Worm (Caenorhabditis elegans): ENCODE measurements around the gene Y94H6A.10.

DNA sequence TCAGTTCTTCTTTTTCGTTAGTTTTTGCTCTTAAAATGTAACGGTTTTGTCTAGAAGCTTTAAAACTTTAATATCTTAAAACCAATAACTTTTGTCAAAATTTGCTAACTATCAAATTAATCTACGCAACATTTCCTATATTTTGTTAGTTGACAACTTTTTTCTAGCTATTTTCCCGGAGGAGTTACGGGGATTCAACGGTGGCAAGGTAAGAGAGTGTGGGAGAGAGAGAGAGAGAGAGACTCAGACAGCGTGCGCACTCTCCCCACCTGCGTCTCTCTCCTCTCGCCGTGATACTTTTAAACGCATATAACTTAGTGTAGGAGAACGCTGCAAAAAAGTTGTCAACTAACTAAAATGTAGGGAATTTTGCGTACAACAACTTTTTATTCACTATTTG lies 43.1 kb upstream of the Y94H6A.10 start:
- TF ChIP-seq F22D6.2 (tag; optimal IDR thresholded peaks at IDR 0.05), result no peak
- no peak for TF ChIP-seq madf-8 (GFP tag; conservative IDR thresholded peaks at IDR 0.05)
- no peak for TF ChIP-seq pha-4 (tag; optimal IDR thresholded peaks at IDR 0.05)
- no peak for TF ChIP-seq T26A5.8 (tag; optimal IDR thresholded peaks at IDR 0.05)
- TF ChIP-seq aptf-2 (GFP tag; conservative IDR thresholded peaks at IDR 0.05), result no peak
- no peak for TF ChIP-seq K11D2.4 (GFP tag; IDR thresholded peaks at IDR 0.05)
- no peak for TF ChIP-seq lin-26 (GFP tag; IDR thresholded peaks at IDR 0.05)
- no peak for TF ChIP-seq dox-1 (GFP tag; IDR thresholded peaks at IDR 0.05)
- TF ChIP-seq F49E8.2 (tag; optimal IDR thresholded peaks at IDR 0.05; ENCODE audit: insufficient read depth), result no peak

Data from whole organism, young adult.